Fruit fly (Drosophila melanogaster): ENCODE data around the gene CG15211.

DNA sequence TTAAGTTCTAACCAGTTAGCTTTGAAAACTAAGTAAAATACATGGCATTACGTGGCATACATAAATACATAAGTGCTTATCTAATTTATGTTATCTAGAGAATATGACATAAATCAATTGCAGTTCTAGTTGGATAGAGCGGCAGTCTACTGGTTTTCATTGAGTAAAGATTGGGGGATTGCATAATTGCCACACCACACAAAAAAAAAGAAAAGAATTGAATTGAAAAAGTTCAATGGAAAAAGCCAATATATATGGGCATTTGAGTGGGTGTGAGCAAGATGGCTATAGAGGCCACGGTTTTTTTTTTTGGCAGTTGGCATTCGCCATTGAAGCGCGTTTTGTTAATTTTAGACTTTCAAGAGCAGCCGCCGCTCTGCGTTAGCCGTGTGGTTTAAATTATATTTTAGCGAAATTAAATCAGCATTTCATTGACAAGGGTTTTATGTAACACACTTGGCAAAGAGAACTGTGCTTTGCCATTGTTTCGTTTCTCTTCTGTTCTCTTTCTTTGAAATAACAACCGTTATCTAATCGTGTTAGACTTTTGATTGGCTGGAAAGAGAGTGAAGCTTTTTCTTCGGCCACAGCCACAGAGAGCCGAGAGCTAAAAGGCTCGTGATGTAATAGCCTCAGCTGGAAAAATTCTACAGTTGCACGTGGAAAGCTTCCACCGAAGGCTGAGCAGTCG lies 11.2 kb downstream of the CG15211 start:
- no peak for TF ChIP-seq CG8478 (optimal IDR thresholded peaks at IDR 0.05)
- no peak for TF ChIP-seq CTCF (optimal IDR thresholded peaks at IDR 0.05)

Data from S2 (cell line).